Worm (Caenorhabditis elegans): ENCODE measurements around the gene Y110A2AL.6.

The Y110A2AL.6 gene

DNA sequence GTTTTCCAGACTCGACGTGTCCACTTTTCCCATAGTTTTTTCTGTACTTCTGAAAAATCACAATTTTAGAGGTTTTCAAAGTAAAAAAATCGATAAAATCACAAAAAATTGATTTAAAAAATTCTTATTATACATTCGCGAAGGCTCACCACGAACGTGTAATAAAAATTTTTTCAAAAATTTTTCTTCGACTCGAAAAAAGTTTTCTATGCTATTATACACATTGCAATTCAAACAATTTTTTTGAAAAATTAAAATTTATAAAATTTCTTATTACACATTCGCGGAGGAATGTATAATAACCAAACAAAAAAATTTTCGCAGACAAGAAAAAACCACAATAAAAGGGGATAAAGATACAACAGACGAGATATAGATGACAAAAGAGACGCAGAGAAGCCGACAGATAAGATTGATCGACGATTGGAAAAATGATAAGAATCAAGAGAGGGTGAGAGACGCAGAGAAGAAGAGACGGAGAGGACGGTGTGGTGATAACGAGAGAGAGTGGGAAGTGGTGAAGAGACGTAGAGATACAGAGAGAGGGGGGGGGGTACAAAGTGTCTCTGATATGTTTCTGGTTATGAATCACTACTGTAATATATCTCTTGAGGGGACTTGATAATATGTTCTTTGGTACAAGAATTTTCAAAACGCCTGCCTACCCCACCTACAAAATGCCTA is 40.7 kb downstream of the Y110A2AL.6 start, which contains the start of gene nhr-119:
TSS of gene nhr-119 (minus strand) at position 51 of the 684 bp plus-strand sequence.
- TF ChIP-seq elt-4 (tag; optimal IDR thresholded peaks at IDR 0.05) = no peak
- peak; percentile 17 for TF ChIP-seq pqm-1 (tag; optimal IDR thresholded peaks at IDR 0.05)
- TF ChIP-seq che-1 (tag; optimal IDR thresholded peaks at IDR 0.05) = no peak
- no peak for TF ChIP-seq madf-2 (tag; optimal IDR thresholded peaks at IDR 0.05)
- peak; percentile 47 for TF ChIP-seq ceh-18 (tag; optimal IDR thresholded peaks at IDR 0.05)
- TF ChIP-seq odd-2 (tag; optimal IDR thresholded peaks at IDR 0.05) = no peak
- TF ChIP-seq unc-55 (GFP tag; optimal IDR thresholded peaks at IDR 0.05) = peak; percentile 97
- TF ChIP-seq dve-1 (tag; optimal IDR thresholded peaks at IDR 0.05) = peak; percentile 38
- TF ChIP-seq elt-2 (tag; optimal IDR thresholded peaks at IDR 0.05) = peak; percentile 84

- TF ChIP-seq dmd-4 (tag; optimal IDR thresholded peaks at IDR 0.05; ENCODE audit: borderline replicate concordance) = no peak
- no peak for TF ChIP-seq T23F11.4 (GFP tag; optimal IDR thresholded peaks at IDR 0.05)
- no peak for TF ChIP-seq hlh-30 (tag; optimal IDR thresholded peaks at IDR 0.05; ENCODE audit: insufficient read depth)
- TF ChIP-seq F13H6.1 (tag; optimal IDR thresholded peaks at IDR 0.05) = no peak
- TF ChIP-seq C38D4.7 (GFP tag; optimal IDR thresholded peaks at IDR 0.05) = no peak
- no peak for TF ChIP-seq lin-11 (tag; optimal IDR thresholded peaks at IDR 0.05)
These were observed 43.5 kb downstream of the Y110A2AL.6 start for ce11 chrII:2797951-2798350.

DNA sequence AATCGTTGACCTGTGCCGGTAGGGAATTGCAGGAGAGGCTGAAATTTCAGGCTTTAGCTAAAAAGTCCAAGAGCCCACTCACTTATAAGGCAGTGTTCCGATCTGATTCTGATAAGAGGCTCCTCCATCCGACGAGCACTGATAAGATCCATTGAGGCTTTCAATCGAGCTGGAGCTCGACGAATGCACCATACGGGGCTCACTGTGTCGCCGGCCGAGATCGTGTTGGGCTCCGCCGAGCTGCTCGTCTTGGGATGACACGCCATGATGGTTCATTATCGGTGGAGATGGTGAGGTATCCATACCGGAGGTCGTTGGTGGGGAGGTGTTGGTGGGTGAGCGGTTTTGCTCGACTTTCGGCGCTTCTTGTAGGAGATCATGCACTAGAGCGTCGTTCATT is 45.0 kb downstream of the Y110A2AL.6 start:
- TF ChIP-seq gmeb-2 (tag; optimal IDR thresholded peaks at IDR 0.05) (no peak), elt-4 (tag; optimal IDR thresholded peaks at IDR 0.05) (no peak), che-1 (tag; optimal IDR thresholded peaks at IDR 0.05) (no peak), K02D7.2 (tag; optimal IDR thresholded peaks at IDR 0.05) (no peak), ceh-48 (tag; optimal IDR thresholded peaks at IDR 0.05) (no peak), ahr-1 (tag; optimal IDR thresholded peaks at IDR 0.05) (no peak), pax-1 (tag; optimal IDR thresholded peaks at IDR 0.05) (no peak), fkh-6 (tag; optimal IDR thresholded peaks at IDR 0.05) (no peak), elt-2 (tag; optimal IDR thresholded peaks at IDR 0.05) (no peak), nhr-232 (tag; optimal IDR thresholded peaks at IDR 0.05) (no peak), ets-4 (tag; optimal IDR thresholded peaks at IDR 0.05) (no peak), ref-2 (tag; optimal IDR thresholded peaks at IDR 0.05) (no peak)

DNA sequence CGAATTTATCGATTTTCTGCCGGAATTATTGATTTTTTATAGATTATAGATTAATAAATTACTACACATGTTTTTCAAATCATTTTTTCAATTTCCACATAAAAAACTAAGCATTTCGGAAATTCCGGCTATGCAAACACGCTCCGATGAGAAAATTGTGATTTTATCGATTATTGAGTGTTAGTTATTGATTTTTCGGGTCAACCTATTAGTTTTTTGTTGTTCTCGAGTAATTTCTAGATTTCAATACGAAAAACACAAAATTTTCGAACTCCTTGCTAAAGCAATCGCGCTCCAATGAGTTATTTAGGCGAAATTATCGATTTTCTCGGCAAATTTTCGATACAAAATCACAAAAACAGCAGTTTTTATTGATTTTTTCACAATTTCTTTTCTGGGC is 46.0 kb downstream of the Y110A2AL.6 start:
- TF ChIP-seq Y22D7AL.16 (tag; optimal IDR thresholded peaks at IDR 0.05) (no peak), ceh-9 (tag; optimal IDR thresholded peaks at IDR 0.05) (no peak), dmd-4 (tag; optimal IDR thresholded peaks at IDR 0.05; ENCODE audit: borderline replicate concordance) (no peak), eyg-1 (tag; optimal IDR thresholded peaks at IDR 0.05) (no peak), hlh-8 (tag; optimal IDR thresholded peaks at IDR 0.05) (no peak), ceh-31 (tag; optimal IDR thresholded peaks at IDR 0.05) (no peak), F13H6.1 (tag; optimal IDR thresholded peaks at IDR 0.05) (no peak), gmeb-2 (tag; optimal IDR thresholded peaks at IDR 0.05) (no peak), odd-2 (tag; optimal IDR thresholded peaks at IDR 0.05) (no peak), ttx-3 (tag; optimal IDR thresholded peaks at IDR 0.05) (no peak), ref-2 (tag; optimal IDR thresholded peaks at IDR 0.05) (no peak), sox-2 (GFP tag; IDR thresholded peaks at IDR 0.05) (no peak), dve-1 (tag; optimal IDR thresholded peaks at IDR 0.05) (no peak), ceh-30 (tag; optimal IDR thresholded peaks at IDR 0.05) (no peak), nhr-11 (tag; optimal IDR thresholded peaks at IDR 0.05) (no peak), rnt-1 (tag; optimal IDR thresholded peaks at IDR 0.05) (no peak)

DNA sequence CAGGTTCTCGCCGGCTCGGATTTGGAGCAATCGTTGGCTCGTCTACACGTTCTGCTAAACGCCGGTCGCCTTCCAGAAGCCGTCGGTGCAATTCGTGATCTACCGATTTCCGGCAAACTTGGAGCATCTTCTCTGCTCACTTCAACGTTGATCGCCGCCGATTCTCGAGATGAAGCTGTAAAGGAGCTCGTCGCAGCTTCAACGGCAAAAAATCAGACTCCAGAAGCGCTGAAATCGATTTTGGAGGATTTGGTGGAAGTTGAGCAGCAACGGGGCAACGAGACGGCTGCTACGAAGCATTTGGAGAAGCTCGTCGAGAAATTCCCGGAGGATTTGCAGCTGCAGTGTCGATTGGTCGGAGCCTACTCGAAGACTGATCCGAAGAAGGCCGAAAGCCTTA is 49.7 kb downstream of the Y110A2AL.6 start:
- TF ChIP-seq C38D4.7 (GFP tag; optimal IDR thresholded peaks at IDR 0.05) (no peak), T23F11.4 (GFP tag; optimal IDR thresholded peaks at IDR 0.05) (no peak), fkh-10 (GFP tag; optimal IDR thresholded peaks at IDR 0.05) (no peak), rnt-1 (tag; optimal IDR thresholded peaks at IDR 0.05) (no peak), sox-4 (tag; optimal IDR thresholded peaks at IDR 0.05) (no peak)

All from whole organism, late embryonic.